Fruit fly (Drosophila melanogaster): ENCODE data around the gene eIF3i.

The eIF3i gene

dm6 chr2L:4998571-4999191 is 31.1 kb upstream of the eIF3i start:
- TF ChIP-seq Pif1B (GFP tag; optimal IDR thresholded peaks at IDR 0.05) (no peak), CG10348 (GFP tag; IDR thresholded peaks at IDR 0.05) (no peak), CG13204 (GFP tag; optimal IDR thresholded peaks at IDR 0.05) (no peak), CG9948 (tag; optimal IDR thresholded peaks at IDR 0.05) (no peak), EcR (GFP tag; optimal IDR thresholded peaks at IDR 0.05) (no peak), Snoo (tag; optimal IDR thresholded peaks at IDR 0.05) (no peak), CG8301 (tag; optimal IDR thresholded peaks at IDR 0.05) (no peak), CG17806 (tag; optimal IDR thresholded peaks at IDR 0.05) (no peak), CG32121 (GFP tag; IDR thresholded peaks at IDR 0.05) (no peak), CG4496 (GFP tag; IDR thresholded peaks at IDR 0.05) (no peak), Pif1A (GFP tag; optimal IDR thresholded peaks at IDR 0.05) (no peak), Ets98B (GFP tag; IDR thresholded peaks at IDR 0.05) (no peak), rn (GFP tag; IDR thresholded peaks at IDR 0.05) (no peak), fd96Ca (GFP tag; IDR thresholded peaks at IDR 0.05) (no peak), CG15710 (tag; optimal IDR thresholded peaks at IDR 0.05) (no peak), gl (tag; optimal IDR thresholded peaks at IDR 0.05) (no peak), D1 (tag; optimal IDR thresholded peaks at IDR 0.05) (no peak), CG34367 (tag; optimal IDR thresholded peaks at IDR 0.05) (no peak), CG8159 (tag; optimal IDR thresholded peaks at IDR 0.05) (no peak), CG12605 (GFP tag; IDR thresholded peaks at IDR 0.05) (no peak)

dm6 chr2L:4998260-4998560 is 30.6 kb upstream of the eIF3i start:
- TF ChIP-seq CG34367 (tag; optimal IDR thresholded peaks at IDR 0.05) = no peak
- TF ChIP-seq CG15710 (tag; optimal IDR thresholded peaks at IDR 0.05) = no peak
- no peak for TF ChIP-seq Pif1B (GFP tag; optimal IDR thresholded peaks at IDR 0.05)
- no peak for TF ChIP-seq rn (GFP tag; IDR thresholded peaks at IDR 0.05)
- no peak for TF ChIP-seq Snoo (tag; optimal IDR thresholded peaks at IDR 0.05)
- no peak for TF ChIP-seq CG12605 (GFP tag; IDR thresholded peaks at IDR 0.05)
- TF ChIP-seq gl (tag; optimal IDR thresholded peaks at IDR 0.05) = no peak
- TF ChIP-seq D1 (tag; optimal IDR thresholded peaks at IDR 0.05) = no peak
- TF ChIP-seq fd96Ca (GFP tag; IDR thresholded peaks at IDR 0.05) = no peak
- TF ChIP-seq CG8301 (tag; optimal IDR thresholded peaks at IDR 0.05) = no peak
- no peak for TF ChIP-seq CG13204 (GFP tag; optimal IDR thresholded peaks at IDR 0.05)
- TF ChIP-seq CG32121 (GFP tag; IDR thresholded peaks at IDR 0.05) = no peak
- no peak for TF ChIP-seq CG9948 (tag; optimal IDR thresholded peaks at IDR 0.05)
- no peak for TF ChIP-seq CG10348 (GFP tag; IDR thresholded peaks at IDR 0.05)
- no peak for TF ChIP-seq CG4496 (GFP tag; IDR thresholded peaks at IDR 0.05)
- TF ChIP-seq CG8159 (tag; optimal IDR thresholded peaks at IDR 0.05) = no peak

dm6 chr2L:4997401-4998259 is 30.1 kb upstream of the eIF3i start:
- TF ChIP-seq D1 (tag; optimal IDR thresholded peaks at IDR 0.05) (peak; percentile 94), Ets98B (GFP tag; IDR thresholded peaks at IDR 0.05) (peak; percentile 100), CG32121 (GFP tag; IDR thresholded peaks at IDR 0.05) (peak; percentile 99), CG13204 (GFP tag; optimal IDR thresholded peaks at IDR 0.05) (peak; percentile 96), fd96Ca (GFP tag; IDR thresholded peaks at IDR 0.05) (peak; percentile 99), CG15710 (tag; optimal IDR thresholded peaks at IDR 0.05) (peak; percentile 98), Pif1A (GFP tag; optimal IDR thresholded peaks at IDR 0.05) (peak; percentile 99), CG10348 (GFP tag; IDR thresholded peaks at IDR 0.05) (peak; percentile 96), CG8159 (tag; optimal IDR thresholded peaks at IDR 0.05) (peak; percentile 99), CG4496 (GFP tag; IDR thresholded peaks at IDR 0.05) (peak; percentile 100), CG17806 (tag; optimal IDR thresholded peaks at IDR 0.05) (peak; percentile 99), CG9948 (tag; optimal IDR thresholded peaks at IDR 0.05) (peak; percentile 99), EcR (GFP tag; optimal IDR thresholded peaks at IDR 0.05) (peak; percentile 95), rn (GFP tag; IDR thresholded peaks at IDR 0.05) (peak; percentile 98), Pif1B (GFP tag; optimal IDR thresholded peaks at IDR 0.05) (peak; percentile 99), CG8301 (tag; optimal IDR thresholded peaks at IDR 0.05) (peak; percentile 100), gl (tag; optimal IDR thresholded peaks at IDR 0.05) (peak; percentile 98), CG14655 (GFP tag; optimal IDR thresholded peaks at IDR 0.05) (peak; percentile 100), CG12605 (GFP tag; IDR thresholded peaks at IDR 0.05) (peak; percentile 99), CG34367 (tag; optimal IDR thresholded peaks at IDR 0.05) (peak; percentile 99), Snoo (tag; optimal IDR thresholded peaks at IDR 0.05) (peak; percentile 99)

- TF ChIP-seq CG34367 (tag; optimal IDR thresholded peaks at IDR 0.05) = no peak
- no peak for TF ChIP-seq fd96Ca (GFP tag; IDR thresholded peaks at IDR 0.05)
- TF ChIP-seq CG14655 (GFP tag; optimal IDR thresholded peaks at IDR 0.05) = no peak
- no peak for TF ChIP-seq CG8159 (tag; optimal IDR thresholded peaks at IDR 0.05)
- TF ChIP-seq D1 (tag; optimal IDR thresholded peaks at IDR 0.05) = no peak
- TF ChIP-seq CG10348 (GFP tag; IDR thresholded peaks at IDR 0.05) = no peak
- no peak for TF ChIP-seq CG12605 (GFP tag; IDR thresholded peaks at IDR 0.05)
- TF ChIP-seq CG4496 (GFP tag; IDR thresholded peaks at IDR 0.05) = no peak
- no peak for TF ChIP-seq CG13204 (GFP tag; optimal IDR thresholded peaks at IDR 0.05)
- no peak for TF ChIP-seq rn (GFP tag; IDR thresholded peaks at IDR 0.05)
- TF ChIP-seq Pif1B (GFP tag; optimal IDR thresholded peaks at IDR 0.05) = no peak
- no peak for TF ChIP-seq gl (tag; optimal IDR thresholded peaks at IDR 0.05)
- no peak for TF ChIP-seq CG9948 (tag; optimal IDR thresholded peaks at IDR 0.05)
- TF ChIP-seq Pif1A (GFP tag; optimal IDR thresholded peaks at IDR 0.05) = no peak
- TF ChIP-seq CG32121 (GFP tag; IDR thresholded peaks at IDR 0.05) = no peak
- TF ChIP-seq CG8301 (tag; optimal IDR thresholded peaks at IDR 0.05) = no peak
- TF ChIP-seq CG15710 (tag; optimal IDR thresholded peaks at IDR 0.05) = no peak
- TF ChIP-seq Ets98B (GFP tag; IDR thresholded peaks at IDR 0.05) = no peak
- no peak for TF ChIP-seq CG17806 (tag; optimal IDR thresholded peaks at IDR 0.05)
Observed at dm6 chr2L:4996283-4996922, 28.8 kb upstream of the eIF3i start.

- no peak for TF ChIP-seq Snoo (tag; optimal IDR thresholded peaks at IDR 0.05)
- TF ChIP-seq CG10348 (GFP tag; IDR thresholded peaks at IDR 0.05) = no peak
- no peak for TF ChIP-seq Pif1A (GFP tag; optimal IDR thresholded peaks at IDR 0.05)
- no peak for TF ChIP-seq CG12605 (GFP tag; IDR thresholded peaks at IDR 0.05)
- no peak for TF ChIP-seq CG15710 (tag; optimal IDR thresholded peaks at IDR 0.05)
- no peak for TF ChIP-seq CG8159 (tag; optimal IDR thresholded peaks at IDR 0.05)
- no peak for TF ChIP-seq CG13204 (GFP tag; optimal IDR thresholded peaks at IDR 0.05)
- TF ChIP-seq CG4496 (GFP tag; IDR thresholded peaks at IDR 0.05) = no peak
- no peak for TF ChIP-seq CG32121 (GFP tag; IDR thresholded peaks at IDR 0.05)
- TF ChIP-seq CG9948 (tag; optimal IDR thresholded peaks at IDR 0.05) = no peak
Observed at dm6 chr2L:4995837-4996136, 28.2 kb upstream of the eIF3i start.
